Worm (Caenorhabditis elegans): ENCODE data around the gene R09E10.5.
A peak's percentile ranks its signal among the peaks of the same experiment; 100 is the strongest.

The R09E10.5 gene

DNA sequence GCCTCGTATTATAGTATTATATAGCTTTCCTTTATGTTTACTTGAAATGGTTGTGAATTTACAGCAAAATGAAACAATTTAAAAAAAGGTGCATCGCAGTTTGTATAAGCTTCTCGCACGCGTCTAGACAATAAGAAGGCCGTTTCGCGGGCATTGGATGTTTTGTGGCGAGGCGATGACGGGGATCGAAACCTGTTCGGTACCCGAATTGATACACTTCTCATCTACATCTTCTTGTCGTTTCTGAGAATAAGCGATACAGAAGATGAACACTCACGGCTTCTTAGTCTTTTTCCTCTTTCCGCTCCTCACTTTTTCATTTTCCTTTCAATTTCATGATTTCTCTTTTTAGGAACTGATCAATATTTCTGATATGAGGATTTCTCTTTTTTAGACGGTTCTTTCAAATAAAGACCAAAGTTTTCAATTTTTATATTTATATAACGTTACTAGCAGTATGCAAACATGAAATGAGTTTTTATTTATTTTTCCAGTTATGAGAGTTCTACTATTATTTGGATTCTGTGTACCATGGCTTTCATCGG is 56.4 kb downstream of the R09E10.5 start, which contains the start of gene F01G10.10 (continued):
- TF ChIP-seq lim-7 (GFP tag; IDR thresholded peaks at IDR 0.05): peak; percentile 57; the same call in 1 of the 2 replicates
- peak; percentile 3; the same call in 1 of the 2 replicates for TF ChIP-seq Y75B8A.6 (GFP tag; IDR thresholded peaks at IDR 0.05)
- TF ChIP-seq lin-38 (GFP tag; IDR thresholded peaks at IDR 0.05): peak; percentile 48
- TF ChIP-seq mxl-2 (GFP tag; conservative IDR thresholded peaks at IDR 0.05): no peak
- no peak for TF ChIP-seq hmg-1.1 (GFP tag; IDR thresholded peaks at IDR 0.05)
- peak; percentile 33 for TF ChIP-seq mes-2 (tag; optimal IDR thresholded peaks at IDR 0.05; ENCODE audit: poor library complexity, severe bottlenecking)
- TF ChIP-seq Y48G9A.11 (GFP tag; IDR thresholded peaks at IDR 0.05): 0 out of 2 replicates have a peak, but pooled peaks have one; percentile 35
- TF ChIP-seq Y105C5A.15 (GFP tag; IDR thresholded peaks at IDR 0.05): no peak
- TF ChIP-seq nhr-237 (tag; optimal IDR thresholded peaks at IDR 0.05): no peak
- TF ChIP-seq nhr-28 (tag; optimal IDR thresholded peaks at IDR 0.05): peak; percentile 13
- peak; percentile 2 for TF ChIP-seq aha-1 (tag)
- TF ChIP-seq dve-1 (tag; optimal IDR thresholded peaks at IDR 0.05; ENCODE audit: insufficient read depth): peak; percentile 6
- no peak for TF ChIP-seq ceh-82 (tag; optimal IDR thresholded peaks at IDR 0.05)
- TF ChIP-seq nhr-41 (GFP tag; IDR thresholded peaks at IDR 0.05): no peak
- no peak for TF ChIP-seq zip-11 (GFP tag; IDR thresholded peaks at IDR 0.05)
- TF ChIP-seq zfp-3 (GFP tag; conservative IDR thresholded peaks at IDR 0.05): peak; percentile 85; the same call in 1 of the 2 replicates
